Worm (Caenorhabditis elegans): ENCODE results near the gene F39B3.7.

- no peak for TF ChIP-seq nhr-237 (tag; optimal IDR thresholded peaks at IDR 0.05)
- TF ChIP-seq ztf-11 (tag; optimal IDR thresholded peaks at IDR 0.05), result no peak
- no peak for TF ChIP-seq ceh-82 (tag; optimal IDR thresholded peaks at IDR 0.05)
- no peak for TF ChIP-seq nhr-6 (tag; optimal IDR thresholded peaks at IDR 0.05)
Measured at ce11 chrX:17534014-17534465, 33.2 kb downstream of the F39B3.7 start, which contains the start of gene F31A3.3.
